Fruit fly (Drosophila melanogaster): ENCODE results near the gene CG17376.

Gene CG17376

DNA sequence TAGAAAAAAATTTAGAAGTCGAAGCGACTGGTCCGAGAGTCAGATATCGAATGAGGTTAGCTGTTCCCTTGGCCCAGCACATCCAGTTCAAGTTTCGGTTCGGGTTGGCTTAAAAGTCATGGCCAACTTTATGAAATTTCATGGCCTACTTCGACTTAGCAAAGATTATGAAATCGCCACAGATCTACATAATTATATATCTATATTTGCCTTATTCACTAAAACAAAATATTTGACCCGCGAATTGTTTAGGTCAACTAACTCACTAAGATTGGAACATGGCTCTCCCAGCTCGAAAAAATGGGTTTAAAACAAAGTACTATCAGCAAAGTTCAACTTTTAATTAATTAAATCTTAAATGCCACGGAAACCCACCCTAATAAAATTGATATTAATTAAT lies at the start of gene CG17376:
TSS of gene CG17376 (minus strand) at position 101 of the 400 bp plus-strand sequence.
- TF ChIP-seq rn (GFP tag; IDR thresholded peaks at IDR 0.05) (no peak), D1 (tag; optimal IDR thresholded peaks at IDR 0.05) (no peak), CG32121 (GFP tag; IDR thresholded peaks at IDR 0.05) (no peak)

DNA sequence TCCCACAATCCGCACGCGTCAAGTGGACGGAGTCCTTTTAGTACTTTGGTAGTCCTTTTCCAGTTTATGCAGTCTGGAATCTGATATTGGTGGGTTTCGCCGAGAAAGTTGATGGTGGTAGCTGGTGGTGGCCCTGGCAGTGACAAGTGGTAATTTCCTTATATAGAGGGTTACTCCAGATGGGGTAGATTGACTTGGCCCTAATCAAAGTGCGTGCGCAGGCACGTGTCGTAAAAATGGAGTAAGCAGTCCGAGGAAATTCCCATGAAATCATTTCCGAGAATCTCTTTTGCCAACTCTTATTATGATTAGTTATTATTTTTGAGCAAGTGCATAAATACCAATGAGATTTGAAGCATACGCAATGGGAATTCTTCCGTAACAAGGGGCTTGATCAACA lies 42.7 kb upstream of the CG17376 start:
- TF ChIP-seq rn (GFP tag; IDR thresholded peaks at IDR 0.05): no peak
- no peak for TF ChIP-seq CG10348 (GFP tag; IDR thresholded peaks at IDR 0.05)
- TF ChIP-seq Snoo (tag; optimal IDR thresholded peaks at IDR 0.05): no peak
- TF ChIP-seq Ets98B (GFP tag; IDR thresholded peaks at IDR 0.05): no peak
- TF ChIP-seq CG17806 (tag; optimal IDR thresholded peaks at IDR 0.05): no peak
- TF ChIP-seq CG34367 (tag; optimal IDR thresholded peaks at IDR 0.05): no peak

- TF ChIP-seq CG15710 (tag; optimal IDR thresholded peaks at IDR 0.05) (no peak), CG13204 (GFP tag; optimal IDR thresholded peaks at IDR 0.05) (no peak), CG8159 (tag; optimal IDR thresholded peaks at IDR 0.05) (peak; percentile 21), Pif1B (GFP tag; optimal IDR thresholded peaks at IDR 0.05) (no peak), CG8301 (tag; optimal IDR thresholded peaks at IDR 0.05) (no peak), CG32121 (GFP tag; IDR thresholded peaks at IDR 0.05) (no peak), Pif1A (GFP tag; optimal IDR thresholded peaks at IDR 0.05) (no peak)
Observed at dm6 chr2L:6841349-6841748, 40.7 kb upstream of the CG17376 start.

- no peak for TF ChIP-seq Pif1B (GFP tag; optimal IDR thresholded peaks at IDR 0.05)
- no peak for TF ChIP-seq Pif1A (GFP tag; optimal IDR thresholded peaks at IDR 0.05)
- no peak for TF ChIP-seq rn (GFP tag; IDR thresholded peaks at IDR 0.05)
- no peak for TF ChIP-seq CG34367 (tag; optimal IDR thresholded peaks at IDR 0.05)
- TF ChIP-seq CG4496 (GFP tag; IDR thresholded peaks at IDR 0.05): no peak
- TF ChIP-seq CG14655 (GFP tag; optimal IDR thresholded peaks at IDR 0.05): no peak
- no peak for TF ChIP-seq fd96Ca (GFP tag; IDR thresholded peaks at IDR 0.05)
Observed at dm6 chr2L:6837829-6838228, 37.1 kb upstream of the CG17376 start.

- TF ChIP-seq CG15710 (tag; optimal IDR thresholded peaks at IDR 0.05): no peak
- TF ChIP-seq CG17806 (tag; optimal IDR thresholded peaks at IDR 0.05): no peak
- TF ChIP-seq D1 (tag; optimal IDR thresholded peaks at IDR 0.05): no peak
- TF ChIP-seq rn (GFP tag; IDR thresholded peaks at IDR 0.05): no peak
Observed at dm6 chr2L:6836114-6836513, 35.4 kb upstream of the CG17376 start.

DNA sequence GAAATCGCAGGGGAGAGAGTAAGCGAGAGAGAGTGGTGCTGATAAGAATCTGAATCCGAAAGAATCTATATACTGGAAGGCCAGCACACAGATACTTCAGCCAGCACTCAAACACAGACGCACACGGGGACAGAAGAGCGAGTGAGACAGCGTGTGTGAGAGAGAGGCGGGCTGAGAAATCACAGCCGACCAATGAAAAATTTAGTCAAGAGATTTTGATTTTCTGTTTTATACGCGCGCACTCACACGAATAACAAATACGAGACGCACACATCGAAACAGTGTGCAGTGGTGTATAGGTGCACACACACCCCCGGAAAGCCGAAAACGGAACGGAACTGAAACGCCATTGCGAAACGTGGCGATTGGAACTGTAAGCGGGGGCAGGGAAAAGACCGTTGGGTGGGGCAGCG lies 33.0 kb upstream of the CG17376 start:
- TF ChIP-seq gl (tag; optimal IDR thresholded peaks at IDR 0.05): no peak
- no peak for TF ChIP-seq CG14655 (GFP tag; optimal IDR thresholded peaks at IDR 0.05)
- TF ChIP-seq Snoo (tag; optimal IDR thresholded peaks at IDR 0.05): no peak
- TF ChIP-seq CG13204 (GFP tag; optimal IDR thresholded peaks at IDR 0.05): no peak

dm6 chr2L:6830264-6830729 lies 29.6 kb upstream of the CG17376 start:
- TF ChIP-seq CG32121 (GFP tag; IDR thresholded peaks at IDR 0.05): no peak
- no peak for TF ChIP-seq Pif1A (GFP tag; optimal IDR thresholded peaks at IDR 0.05)
- TF ChIP-seq CG8159 (tag; optimal IDR thresholded peaks at IDR 0.05): peak; percentile 46
- no peak for TF ChIP-seq gl (tag; optimal IDR thresholded peaks at IDR 0.05)
- no peak for TF ChIP-seq fd96Ca (GFP tag; IDR thresholded peaks at IDR 0.05)
- TF ChIP-seq CG17806 (tag; optimal IDR thresholded peaks at IDR 0.05): no peak
- peak; percentile 4 for TF ChIP-seq CG15710 (tag; optimal IDR thresholded peaks at IDR 0.05)
- no peak for TF ChIP-seq CG8301 (tag; optimal IDR thresholded peaks at IDR 0.05)
- peak; percentile 25 for TF ChIP-seq CG14655 (GFP tag; optimal IDR thresholded peaks at IDR 0.05)

DNA sequence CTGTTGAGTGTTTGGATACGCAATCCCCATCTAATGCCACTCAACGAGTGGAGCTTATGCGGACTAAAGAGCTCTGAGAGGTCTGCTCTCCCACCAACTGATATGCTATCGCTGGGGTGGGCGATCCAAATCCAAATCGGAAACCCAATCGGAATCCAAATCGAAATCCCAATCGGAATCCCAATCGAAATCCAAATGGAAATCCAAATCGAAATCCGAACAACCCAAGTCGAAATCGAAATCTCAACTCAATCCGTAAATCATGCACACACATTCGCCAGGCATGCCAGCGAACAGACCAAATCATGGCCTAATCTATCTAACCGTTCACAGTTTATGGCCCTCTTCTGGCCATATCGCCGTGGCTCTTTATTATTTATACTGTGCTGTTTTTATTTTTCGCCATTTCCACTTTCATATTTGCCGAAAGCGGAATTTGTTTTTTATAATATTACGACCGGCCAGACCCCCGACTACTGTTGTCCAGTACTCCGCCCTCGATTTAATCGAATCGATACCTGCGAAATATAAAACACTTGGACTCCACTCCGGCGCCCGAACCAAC lies 26.9 kb upstream of the CG17376 start:
- TF ChIP-seq D1 (tag; optimal IDR thresholded peaks at IDR 0.05) (no peak), rn (GFP tag; IDR thresholded peaks at IDR 0.05) (no peak), CG14655 (GFP tag; optimal IDR thresholded peaks at IDR 0.05) (no peak), CG4496 (GFP tag; IDR thresholded peaks at IDR 0.05) (no peak), CG32121 (GFP tag; IDR thresholded peaks at IDR 0.05) (no peak), CG13204 (GFP tag; optimal IDR thresholded peaks at IDR 0.05) (no peak), CG17806 (tag; optimal IDR thresholded peaks at IDR 0.05) (no peak), CG8159 (tag; optimal IDR thresholded peaks at IDR 0.05) (no peak), CG12605 (GFP tag; IDR thresholded peaks at IDR 0.05) (no peak), Snoo (tag; optimal IDR thresholded peaks at IDR 0.05) (no peak), Pif1A (GFP tag; optimal IDR thresholded peaks at IDR 0.05) (no peak), CG34367 (tag; optimal IDR thresholded peaks at IDR 0.05) (no peak), gl (tag; optimal IDR thresholded peaks at IDR 0.05) (no peak), CG15710 (tag; optimal IDR thresholded peaks at IDR 0.05) (no peak), CG9948 (tag; optimal IDR thresholded peaks at IDR 0.05) (no peak), Pif1B (GFP tag; optimal IDR thresholded peaks at IDR 0.05) (no peak), CG10348 (GFP tag; IDR thresholded peaks at IDR 0.05) (no peak)
